Worm (Caenorhabditis elegans) whole organism, early embryonic: ENCODE data around the gene F49C12.6.

Experiments used
- B0310.2 ChIP-seq: sonication (generic microtip); optimal IDR thresholded peaks from 2 replicates; lab custom pipeline; 2016; ENCODE audit warnings: mild to moderate bottlenecking, missing genetic modification characterization, missing compliant biosample characterization
- F13C5.2 ChIP-seq: sonication (generic microtip); optimal IDR thresholded peaks from 2 replicates; lab custom pipeline; 2017; ENCODE audit warnings: mild to moderate bottlenecking, missing genetic modification characterization, inconsistent platforms, missing compliant biosample characterization
- aly-1 ChIP-seq: sonication (generic microtip); optimal IDR thresholded peaks from 2 replicates; lab custom pipeline; 2016; ENCODE audit warnings: missing genetic modification characterization, missing compliant biosample characterization
- ama-1 ChIP-seq: fragments of 150-350 bp; optimal IDR thresholded peaks from 2 replicates; lab custom pipeline; 2014
- ceh-13 ChIP-seq: fragments of 200-800 bp; sonication (Bioruptor generic); optimal IDR thresholded peaks from 2 replicates; lab custom pipeline; 2018; ENCODE audit warnings: mild to moderate bottlenecking, missing genetic modification characterization, missing compliant biosample characterization
- ceh-36 ChIP-seq: sonication (generic microtip); optimal IDR thresholded peaks from 2 replicates; lab custom pipeline; 2016; ENCODE audit warnings: missing genetic modification characterization, inconsistent platforms, missing compliant biosample characterization
- ets-7 ChIP-seq: sonication (generic microtip); optimal IDR thresholded peaks from 2 replicates; lab custom pipeline; 2016; ENCODE audit warnings: missing genotype, missing genetic modification characterization, missing compliant biosample characterization
- flt-1 ChIP-seq: fragments of 200-800 bp; sonication (Bioruptor generic); IDR thresholded peaks from 2 replicates; pipeline ENCODE4 v1.3.6; 2022; ENCODE audit warnings: missing genetic modification characterization, missing compliant biosample characterization
- hmbx-1 ChIP-seq: sonication (generic microtip); optimal IDR thresholded peaks from 2 replicates; lab custom pipeline; 2016; ENCODE audit warnings: mild to moderate bottlenecking, missing genetic modification characterization, missing compliant biosample characterization
- hmg-4 ChIP-seq: fragments of 200-800 bp; sonication (Bioruptor generic); optimal IDR thresholded peaks from 2 replicates; lab custom pipeline; 2018; ENCODE audit warnings: mild to moderate bottlenecking, missing genetic modification characterization, missing compliant biosample characterization
- hnd-1 ChIP-seq: sonication (generic microtip); optimal IDR thresholded peaks from 2 replicates; lab custom pipeline; 2016; ENCODE audit warnings: missing genetic modification characterization, missing compliant biosample characterization
- pes-1 ChIP-seq: fragments of 200-800 bp; sonication (Bioruptor generic); IDR thresholded peaks from 2 replicates; pipeline ENCODE4 v1.3.6; 2022; ENCODE audit warnings: missing genetic modification reagents, missing genetic modification characterization, missing compliant biosample characterization
- scrt-1 ChIP-seq: fragments of 200-800 bp; sonication (Bioruptor generic); IDR thresholded peaks from 2 replicates; pipeline ENCODE4 v1.3.6; 2022; ENCODE audit warnings: missing genetic modification characterization, missing compliant biosample characterization
- sea-1 ChIP-seq: fragments of 200-800 bp; sonication (Bioruptor generic); conservative IDR thresholded peaks from 2 replicates; pipeline ENCODE4 v1.3.6; 2022; ENCODE audit warnings: missing genetic modification characterization, missing compliant biosample characterization
- tbx-11 ChIP-seq: fragments of 200-800 bp; sonication (Bioruptor generic); IDR thresholded peaks from 2 replicates; pipeline ENCODE4 v1.3.6; 2022; ENCODE audit warnings: missing genetic modification characterization, missing compliant biosample characterization
- tbx-37 ChIP-seq: fragments of 200-800 bp; sonication (Bioruptor generic); conservative IDR thresholded peaks from 2 replicates; pipeline ENCODE4 v1.3.6; 2022; ENCODE audit warnings: missing genetic modification reagents, missing genetic modification characterization, missing compliant biosample characterization
- tra-4 ChIP-seq: sonication (generic microtip); optimal IDR thresholded peaks from 2 replicates; lab custom pipeline; 2017; ENCODE audit warnings: missing genetic modification characterization, missing compliant biosample characterization

The F49C12.6 gene

ce11 chrIV:9260826-9261225 lies 48.0 kb downstream of the F49C12.6 start:
- TF ChIP-seq tra-4 (tag; lab: Kevin White, UChicago) (no peak), hmbx-1 (tag; lab: Kevin White, UChicago) (no peak), ceh-36 (tag; lab: Kevin White, UChicago) (no peak)

DNA sequence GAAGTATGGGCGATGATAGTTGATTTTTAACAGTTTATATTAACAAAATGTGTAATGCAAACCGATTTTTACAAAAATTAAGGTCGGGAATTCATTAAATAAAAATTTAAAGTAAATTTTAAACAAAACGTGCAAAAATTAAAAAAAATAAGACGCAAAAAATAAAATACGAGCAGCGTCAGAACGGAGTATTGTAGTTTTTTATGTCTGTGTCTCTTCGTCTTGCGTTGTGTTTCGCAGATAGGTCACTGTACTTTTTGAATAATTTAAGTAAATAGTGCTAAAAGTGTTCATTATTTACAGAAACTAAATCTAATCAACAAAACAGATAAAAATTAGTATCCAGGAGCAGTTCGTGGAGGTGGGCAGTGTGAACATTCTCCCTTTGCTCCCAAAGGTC lies 48.5 kb downstream of the F49C12.6 start:
- TF ChIP-seq sea-1 (GFP tag; lab: Robert Waterston, UW) (no peak), F13C5.2 (tag; lab: Kevin White, UChicago) (no peak), tbx-11 (GFP tag; lab: Robert Waterston, UW) (no peak), ama-1 (lab: Kevin White, UChicago) (no peak), tbx-37 (GFP tag; lab: Robert Waterston, UW) (no peak), flt-1 (GFP tag; lab: Robert Waterston, UW) (no peak), ceh-13 (GFP tag; lab: Kevin White, UChicago) (no peak), hnd-1 (tag; lab: Kevin White, UChicago) (no peak), scrt-1 (no peak), aly-1 (no peak), pes-1 (GFP tag; lab: Robert Waterston, UW) (no peak), hmg-4 (GFP tag; lab: Kevin White, UChicago) (no peak), hmbx-1 (tag; lab: Kevin White, UChicago) (no peak), ets-7 (tag; lab: Kevin White, UChicago) (no peak), tra-4 (tag; lab: Kevin White, UChicago) (no peak), B0310.2 (tag; lab: Kevin White, UChicago) (no peak), ceh-36 (tag; lab: Kevin White, UChicago) (no peak)

ce11 chrIV:9259687-9260086 lies 49.2 kb downstream of the F49C12.6 start, which contains the start of gene Y11D7A.10:
Gene Y11D7A.10, minus strand, starts transcription at chrIV:9259768.
- TF ChIP-seq ceh-13 (GFP tag; lab: Kevin White, UChicago), result no peak

- TF ChIP-seq B0310.2 (tag; lab: Kevin White, UChicago), result no peak
- TF ChIP-seq ceh-36 (tag; lab: Kevin White, UChicago), result no peak
- TF ChIP-seq ets-7 (tag; lab: Kevin White, UChicago), result no peak
- no peak for TF ChIP-seq ceh-13 (GFP tag; lab: Kevin White, UChicago)
These were observed 50.3 kb downstream of the F49C12.6 start for ce11 chrIV:9258547-9258946.
